Fruit fly (Drosophila melanogaster): ENCODE results near the gene pelo.

DNA sequence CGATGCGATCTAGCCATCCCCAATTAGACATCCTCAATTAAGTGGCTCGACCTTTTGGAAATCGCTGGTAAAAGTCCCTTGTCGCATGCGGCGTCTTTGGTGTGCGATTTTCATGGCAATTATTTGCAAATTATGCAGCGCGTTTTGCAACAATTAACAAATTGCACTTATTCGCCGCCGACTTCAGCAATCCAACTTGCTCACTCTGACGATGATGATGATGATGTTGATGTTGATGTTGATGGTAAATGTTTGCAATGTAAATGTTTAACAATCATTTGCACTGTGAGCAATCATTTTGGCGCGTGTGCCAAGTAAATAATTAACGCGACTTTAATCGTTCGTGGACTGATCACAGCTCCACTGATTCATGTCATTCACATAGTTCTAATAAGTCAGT is 33.5 kb downstream of the pelo start:
- TF ChIP-seq Lpt (GFP tag; optimal IDR thresholded peaks at IDR 0.05): no peak
- TF ChIP-seq net (GFP tag; optimal IDR thresholded peaks at IDR 0.05): no peak
- no peak for TF ChIP-seq CG11902 (GFP tag; optimal IDR thresholded peaks at IDR 0.05)
- TF ChIP-seq vri (GFP tag; optimal IDR thresholded peaks at IDR 0.05): no peak
- peak; percentile 44; the same call in 1 of the 3 replicates for TF ChIP-seq CG6163 (GFP tag; IDR thresholded peaks at IDR 0.05)
- TF ChIP-seq eg (GFP tag; IDR thresholded peaks at IDR 0.05): 0 out of 3 replicates have a peak, but pooled peaks have one; percentile 21
- no peak for TF ChIP-seq Hr4 (GFP tag; optimal IDR thresholded peaks at IDR 0.05)
- TF ChIP-seq Ets96B (tag; optimal IDR thresholded peaks at IDR 0.05): no peak
- no peak for TF ChIP-seq Met (GFP tag; optimal IDR thresholded peaks at IDR 0.05)
- TF ChIP-seq CG11762 (GFP tag; optimal IDR thresholded peaks at IDR 0.05; ENCODE audit: insufficient read depth): no peak
